Worm (Caenorhabditis elegans) whole organism, L4/young adult: Measurements from ENCODE around the gene helq-1.

Experiments used
- W03F9.2 ChIP-seq: fragments of 150-350 bp; optimal IDR thresholded peaks from 2 replicates; lab custom pipeline; 2014; ENCODE audit warnings: missing biosample characterization, missing genetic modification characterization
- dao-5 ChIP-seq: sonication (generic microtip); optimal IDR thresholded peaks from 2 replicates; lab custom pipeline; 2016; ENCODE audit warnings: missing genotype, missing genetic modification characterization, moderate library complexity, missing compliant biosample characterization
- him-1 ChIP-seq: sonication (generic microtip); optimal IDR thresholded peaks from 2 replicates; lab custom pipeline; 2016; ENCODE audit warnings: missing genotype, missing genetic modification reagents, missing genetic modification characterization, missing compliant biosample characterization

Gene helq-1

DNA sequence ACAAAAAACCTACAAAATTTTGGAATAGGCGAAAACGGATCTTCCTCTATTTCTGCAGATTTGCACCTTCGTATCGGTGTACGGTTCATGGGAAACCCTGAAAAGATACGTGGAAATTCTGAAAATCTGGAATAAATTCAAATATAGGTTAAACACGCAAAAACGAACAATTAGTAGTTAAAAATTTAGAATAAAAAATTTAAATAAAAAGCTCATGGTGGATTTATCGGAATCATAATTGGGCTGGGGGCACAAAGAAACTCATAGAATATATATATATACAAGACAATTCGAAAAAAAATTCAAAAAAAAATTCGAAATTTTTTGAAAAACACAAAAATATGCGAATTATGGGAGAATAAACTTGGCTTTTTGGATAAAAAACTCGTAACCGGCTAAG lies at the start of gene helq-1:
helq-1 (minus strand) TSS at position 101 of the 400 bp plus-strand sequence.
- TF ChIP-seq dao-5 (tag; lab: Kevin White, UChicago): no peak
- no peak for TF ChIP-seq W03F9.2 (tag; lab: Kevin White, UChicago)
- no peak for TF ChIP-seq him-1 (tag; lab: Kevin White, UChicago)

DNA sequence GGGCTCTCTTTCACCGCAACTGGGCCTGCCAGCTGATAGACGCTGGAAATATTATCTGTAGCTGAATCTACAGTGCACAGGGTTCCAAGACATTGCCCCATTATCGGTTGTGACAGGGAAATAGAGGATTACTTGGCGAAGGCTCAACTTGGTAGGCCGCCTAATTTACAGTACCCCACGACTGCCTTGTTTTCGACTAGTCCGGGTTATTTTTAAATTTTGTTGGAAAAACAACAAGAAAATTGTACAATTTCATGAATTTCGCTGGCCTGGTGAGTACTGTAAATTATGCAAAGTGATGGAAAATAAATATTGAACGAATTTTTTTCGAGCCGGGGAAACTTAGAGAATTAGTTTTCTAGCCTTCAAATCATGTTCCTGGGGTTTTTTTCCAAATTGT lies 49.2 kb upstream of the helq-1 start, which contains the start of gene T19C3.7:
T19C3.7 (minus strand) TSS at position 101 of the 400 bp plus-strand sequence.
- TF ChIP-seq him-1 (tag; lab: Kevin White, UChicago) (no peak), dao-5 (tag; lab: Kevin White, UChicago) (no peak)

DNA sequence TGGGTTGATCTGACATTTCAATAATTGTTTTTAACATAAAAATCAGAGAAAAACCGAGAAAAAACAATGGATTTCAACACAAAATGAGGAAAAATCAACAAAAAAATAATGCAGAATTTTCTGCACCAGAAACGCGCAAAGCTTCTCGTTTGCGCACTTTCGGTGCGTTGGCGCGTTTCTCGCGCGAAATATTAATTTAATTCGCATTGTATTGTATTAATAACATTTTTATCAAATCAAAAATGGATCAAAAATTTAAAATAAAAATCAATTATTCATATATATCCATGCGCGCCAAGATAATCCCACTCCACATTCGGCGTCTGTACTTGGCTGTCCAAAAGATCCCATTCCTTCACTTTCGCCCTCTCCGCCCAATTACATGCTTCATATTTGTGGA lies 47.7 kb upstream of the helq-1 start, which contains the start of gene fem-2:
fem-2 (minus strand) TSS at position 9 of the 400 bp plus-strand sequence.
- TF ChIP-seq W03F9.2 (tag; lab: Kevin White, UChicago) (peak; percentile 19), him-1 (tag; lab: Kevin White, UChicago) (no peak), dao-5 (tag; lab: Kevin White, UChicago) (no peak)

DNA sequence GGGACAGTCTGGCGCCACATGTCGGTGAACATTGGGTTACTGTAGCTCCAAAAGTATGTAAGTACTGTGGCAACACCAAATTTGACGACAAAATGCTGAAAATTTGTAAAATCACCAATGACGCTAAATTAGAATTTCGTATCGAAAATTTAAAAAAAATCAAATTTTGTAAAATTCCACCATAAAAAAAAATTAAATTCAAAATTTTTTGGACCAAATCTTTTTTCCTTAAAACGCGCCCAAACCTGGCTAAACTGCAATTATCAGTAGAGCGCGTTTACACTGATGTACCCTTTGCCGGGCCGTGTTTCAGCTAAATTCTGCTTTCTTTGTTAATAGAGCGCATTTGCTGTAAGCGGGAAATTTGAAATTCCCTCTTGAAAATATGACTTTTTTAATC lies 44.5 kb upstream of the helq-1 start, which contains the start of gene T19C3.6:
T19C3.6 (minus strand) TSS at position 101 of the 400 bp plus-strand sequence.
- TF ChIP-seq him-1 (tag; lab: Kevin White, UChicago) (no peak), W03F9.2 (tag; lab: Kevin White, UChicago) (no peak), dao-5 (tag; lab: Kevin White, UChicago) (no peak)

DNA sequence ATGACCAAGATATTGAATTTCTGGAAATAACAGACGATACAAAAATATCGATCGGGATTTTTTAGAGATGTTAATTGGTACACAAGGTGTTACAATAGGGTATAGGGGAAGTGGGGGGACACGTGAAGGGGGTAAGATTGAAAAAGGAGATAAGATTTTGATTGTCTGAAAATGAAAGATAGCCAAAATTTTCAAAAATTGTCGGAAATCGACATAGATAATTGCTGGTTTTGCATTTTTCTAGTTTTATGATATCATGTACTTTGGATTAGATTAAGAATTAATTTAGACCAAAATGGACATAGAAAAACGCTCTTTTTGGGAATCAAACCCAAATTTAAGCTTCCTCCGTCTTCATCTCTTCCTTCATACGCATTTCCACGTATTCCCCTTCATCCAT lies 40.9 kb upstream of the helq-1 start, which contains the start of gene T19C3.5:
T19C3.5 (minus strand) TSS at position 101 of the 400 bp plus-strand sequence.
- TF ChIP-seq dao-5 (tag; lab: Kevin White, UChicago) (no peak), him-1 (tag; lab: Kevin White, UChicago) (no peak)

DNA sequence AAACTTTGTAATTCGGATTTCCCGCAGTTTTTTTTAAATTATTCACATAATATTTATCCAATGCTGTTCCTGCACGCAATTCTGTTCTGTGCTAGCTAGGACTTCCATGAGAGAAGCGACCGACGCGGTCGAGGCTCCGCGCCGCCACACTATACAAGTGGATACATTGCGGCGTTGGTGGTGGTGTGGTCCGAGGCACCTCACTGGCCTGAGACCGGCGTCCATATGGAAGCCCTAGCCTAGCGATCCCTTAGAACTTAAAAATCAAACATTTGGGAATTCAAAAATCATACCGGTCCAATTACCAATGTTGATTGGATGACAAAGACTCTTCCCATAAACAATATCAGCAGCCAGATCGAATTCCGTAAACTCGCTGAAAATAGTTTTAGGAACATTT lies 39.2 kb upstream of the helq-1 start:
- no peak for TF ChIP-seq W03F9.2 (tag; lab: Kevin White, UChicago)

DNA sequence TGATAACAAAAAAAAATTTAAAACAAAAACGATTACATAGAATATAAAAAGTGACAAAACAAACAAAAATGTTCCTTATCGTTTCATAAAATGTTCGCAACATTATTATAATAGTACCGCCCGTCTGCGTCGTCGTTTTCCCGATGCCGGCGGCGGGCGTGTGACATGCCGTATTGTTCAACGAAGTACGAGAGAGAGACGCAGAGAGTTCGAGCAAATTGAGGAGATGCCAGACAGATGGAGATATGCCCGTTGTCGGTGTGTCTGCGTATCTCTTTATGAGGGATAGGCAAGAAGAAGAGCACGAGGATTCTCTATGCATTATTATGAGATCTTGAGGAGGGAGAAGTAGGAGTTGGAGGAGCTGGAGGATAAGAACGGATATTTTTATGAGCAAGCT lies 36.8 kb upstream of the helq-1 start:
- TF ChIP-seq W03F9.2 (tag; lab: Kevin White, UChicago): peak; percentile 59
- no peak for TF ChIP-seq dao-5 (tag; lab: Kevin White, UChicago)
- peak; percentile 15 for TF ChIP-seq him-1 (tag; lab: Kevin White, UChicago)

DNA sequence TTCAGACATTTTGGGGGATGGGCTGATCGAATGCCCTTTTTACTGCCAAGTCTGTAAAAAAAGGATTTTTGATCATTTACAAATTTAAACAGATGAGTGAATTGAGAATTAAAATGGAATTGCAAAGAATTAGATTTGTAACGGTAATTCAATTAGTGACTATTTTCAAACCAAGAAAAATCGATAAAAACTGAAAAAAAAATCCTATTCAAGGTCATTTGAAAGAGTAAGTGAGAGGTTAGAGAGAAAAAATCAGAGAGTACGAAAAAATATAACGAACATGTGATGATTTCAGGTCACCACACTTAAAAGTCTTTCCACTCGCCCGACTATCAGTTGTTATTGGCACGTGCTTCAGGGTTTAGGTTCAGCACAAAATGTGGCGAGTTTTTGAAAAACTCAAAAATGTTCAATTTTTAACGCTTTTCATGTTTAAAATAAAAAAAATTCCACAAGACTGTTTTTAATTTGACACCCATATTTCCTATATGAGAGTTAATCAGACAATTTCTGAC lies 33.4 kb upstream of the helq-1 start, which contains the start of gene T19C3.4:
T19C3.4 (minus strand) TSS at position 51 of the 515 bp plus-strand sequence.
- TF ChIP-seq him-1 (tag; lab: Kevin White, UChicago): no peak

DNA sequence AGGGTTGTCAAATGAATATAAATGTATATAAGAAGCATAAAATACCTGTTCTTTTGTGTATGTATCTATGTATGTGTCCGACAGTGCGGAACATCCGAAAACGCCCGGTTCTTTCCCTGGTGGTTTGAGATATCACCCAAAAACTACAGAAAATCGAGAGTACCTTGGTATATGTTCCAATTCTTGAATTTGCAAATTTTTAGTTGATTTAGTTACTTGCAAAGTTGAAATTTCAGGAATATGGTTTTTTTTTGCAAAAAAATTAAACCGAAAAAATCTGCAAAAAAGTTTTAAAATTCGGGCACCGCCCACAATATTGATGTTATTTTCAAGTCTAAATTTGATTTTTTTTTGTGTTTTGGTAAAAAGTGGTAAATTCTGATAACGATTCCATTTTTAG lies 30.6 kb upstream of the helq-1 start, which contains the start of gene T19C3.2:
T19C3.2 (minus strand) TSS at position 101 of the 400 bp plus-strand sequence.
- TF ChIP-seq W03F9.2 (tag; lab: Kevin White, UChicago) (no peak), dao-5 (tag; lab: Kevin White, UChicago) (no peak), him-1 (tag; lab: Kevin White, UChicago) (no peak)

DNA sequence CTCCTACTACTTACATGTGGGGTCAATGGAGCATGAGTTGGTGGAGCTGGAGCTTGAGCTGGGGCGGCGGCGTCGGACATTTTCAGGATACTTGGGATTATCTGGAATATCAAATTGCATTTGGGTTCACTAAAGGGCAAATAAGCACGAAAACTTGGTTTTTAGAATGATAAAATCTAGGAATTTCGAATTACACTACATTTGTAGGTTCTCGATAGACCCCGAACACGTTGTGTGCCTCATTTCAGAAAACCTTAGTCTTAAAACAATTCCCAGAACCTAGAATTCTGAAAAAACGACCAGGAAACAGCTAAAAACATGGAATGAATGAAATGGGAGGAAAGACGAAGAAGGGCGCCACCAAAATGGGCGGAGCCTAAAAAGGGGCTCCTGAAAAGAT lies 27.5 kb upstream of the helq-1 start, which contains the start of gene T19C3.3:
T19C3.3 (minus strand) TSS at position 101 of the 400 bp plus-strand sequence.
- TF ChIP-seq W03F9.2 (tag; lab: Kevin White, UChicago) (no peak), him-1 (tag; lab: Kevin White, UChicago) (no peak), dao-5 (tag; lab: Kevin White, UChicago) (no peak)

DNA sequence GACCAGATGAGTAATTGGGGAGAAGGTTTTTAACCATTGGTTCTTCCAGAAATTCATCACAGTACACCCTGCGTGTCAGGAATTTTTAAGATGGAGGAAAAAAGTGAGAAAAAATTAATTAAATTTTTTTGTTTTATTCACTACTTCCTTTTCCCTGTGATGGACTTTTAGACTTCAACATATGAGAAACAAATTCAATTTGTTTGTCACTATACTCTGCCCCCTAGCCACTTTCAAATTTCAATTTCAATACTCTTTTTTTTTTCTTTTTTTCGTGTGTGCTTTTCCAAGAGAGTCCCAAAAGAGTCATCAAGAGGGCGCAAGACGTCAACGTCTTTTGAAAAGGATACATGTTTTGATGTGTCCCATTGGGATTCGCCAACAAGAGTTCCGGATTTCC lies 25.9 kb upstream of the helq-1 start:
- no peak for TF ChIP-seq W03F9.2 (tag; lab: Kevin White, UChicago)
- no peak for TF ChIP-seq dao-5 (tag; lab: Kevin White, UChicago)
- TF ChIP-seq him-1 (tag; lab: Kevin White, UChicago): no peak

DNA sequence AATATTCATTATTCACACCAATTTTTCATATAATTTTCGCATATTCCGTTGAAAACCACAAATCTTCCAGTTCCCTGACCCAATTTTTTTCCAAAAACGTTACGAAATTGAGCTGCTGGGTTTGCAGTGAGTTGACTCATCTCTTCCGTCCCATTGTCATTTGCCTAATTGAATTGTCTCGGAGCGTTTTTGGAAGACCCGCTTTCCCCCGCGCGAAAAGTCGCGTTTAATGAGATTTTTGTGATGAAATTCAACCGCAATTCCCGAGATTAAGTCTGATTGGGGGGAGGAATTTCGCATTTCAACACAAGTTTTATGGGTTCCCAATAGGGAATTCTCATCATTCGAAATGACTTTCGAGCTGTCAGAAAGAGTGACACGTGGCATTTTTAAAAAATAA lies 25.0 kb upstream of the helq-1 start:
- TF ChIP-seq W03F9.2 (tag; lab: Kevin White, UChicago) (no peak), dao-5 (tag; lab: Kevin White, UChicago) (no peak), him-1 (tag; lab: Kevin White, UChicago) (no peak)

DNA sequence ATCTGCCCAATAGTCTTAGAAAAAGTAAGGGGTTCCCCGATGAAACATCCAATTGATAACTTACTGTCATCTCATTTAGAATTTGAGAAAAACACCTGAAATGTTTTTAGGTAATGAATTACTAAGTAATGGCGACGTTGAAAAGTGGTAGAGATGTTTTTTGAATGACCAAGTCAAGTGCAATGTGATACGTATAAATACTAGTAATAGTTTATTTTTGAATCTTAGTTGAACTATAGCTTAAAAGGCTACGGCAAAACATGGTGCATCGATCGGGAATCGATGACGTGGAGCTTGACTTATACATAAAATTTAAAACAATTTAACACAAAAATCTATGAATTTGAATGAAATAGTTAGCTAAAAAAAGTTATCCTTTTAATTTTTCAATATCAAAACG lies 22.6 kb upstream of the helq-1 start, which contains the start of gene best-17:
best-17 (minus strand) TSS at position 101 of the 400 bp plus-strand sequence.
- TF ChIP-seq dao-5 (tag; lab: Kevin White, UChicago) (no peak), him-1 (tag; lab: Kevin White, UChicago) (no peak), W03F9.2 (tag; lab: Kevin White, UChicago) (no peak)

DNA sequence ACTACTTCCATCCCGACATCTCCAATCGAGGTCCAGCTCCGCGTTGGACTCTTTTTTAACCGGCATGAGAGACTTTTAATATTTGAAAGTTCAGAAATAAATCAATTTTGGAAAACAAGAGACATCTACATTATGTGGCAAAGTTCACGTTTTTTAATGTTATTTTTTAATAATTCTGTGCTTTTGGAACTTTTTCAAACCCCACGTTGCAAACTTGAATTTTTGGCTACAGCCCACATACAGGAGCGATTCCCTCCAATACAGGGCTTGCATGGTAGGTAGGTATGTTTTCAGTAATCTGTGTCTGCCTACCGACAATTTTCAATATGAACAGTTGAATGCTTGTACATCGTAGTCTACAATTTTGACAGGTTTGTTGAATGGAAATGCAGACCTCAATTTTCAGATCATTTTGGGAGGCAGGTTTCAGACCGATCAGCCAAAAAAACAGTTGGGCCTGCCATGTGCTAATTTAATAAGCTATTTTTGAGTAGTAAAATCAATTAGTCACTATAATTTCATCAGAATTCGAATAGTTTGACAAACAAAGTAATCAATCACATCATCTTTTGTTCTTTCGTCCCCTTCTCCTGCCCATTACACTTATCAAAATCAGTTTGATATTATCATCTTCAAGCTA lies 18.6 kb upstream of the helq-1 start, which contains the start of the genes Y55B1AR.4 and ttr-7:
Y55B1AR.4 (minus strand) TSS at position 101 of the 640 bp plus-strand sequence.
ttr-7 (plus strand) TSS at position 590 of the 640 bp plus-strand sequence.
- no peak for TF ChIP-seq W03F9.2 (tag; lab: Kevin White, UChicago)
- no peak for TF ChIP-seq him-1 (tag; lab: Kevin White, UChicago)
- TF ChIP-seq dao-5 (tag; lab: Kevin White, UChicago): no peak
